Worm (Caenorhabditis elegans) whole organism, L1 larva: ENCODE data around the gene C35D6.13.

ENCODE experiments used
- ets-5 ChIP-seq: fragments of 200-800 bp; sonication (Bioruptor generic); IDR thresholded peaks from 2 replicates; pipeline ENCODE4 v1.3.6; 2022; ENCODE audit warnings: missing genetic modification characterization, missing compliant biosample characterization
- tlp-1 ChIP-seq: fragments of 150-350 bp; optimal IDR thresholded peaks from 2 replicates; lab custom pipeline; 2014; ENCODE audit warnings: missing biosample characterization, missing genetic modification characterization
- unc-62 ChIP-seq: fragments of 150-350 bp; optimal IDR thresholded peaks from 2 replicates; lab custom pipeline; 2014; ENCODE audit warnings: missing biosample characterization, missing genetic modification reagents, missing genetic modification characterization
- vab-15 ChIP-seq: sonication (generic microtip); optimal IDR thresholded peaks from 2 replicates; lab custom pipeline; 2017; ENCODE audit warnings: missing genotype, mild to moderate bottlenecking, missing genetic modification characterization, missing compliant biosample characterization

- TF ChIP-seq unc-62 (GFP tag; lab: Kevin White, UChicago) = no peak
- no peak for TF ChIP-seq vab-15 (tag; lab: Kevin White, UChicago)
- TF ChIP-seq tlp-1 = no peak
- TF ChIP-seq ets-5 (GFP tag; lab: Robert Waterston, UW) = no peak
These were observed 3.7 kb upstream of the C35D6.13 start for ce11 chrIV:16333121-16333520.
